Worm (Caenorhabditis elegans): ENCODE measurements around the gene aex-3.

Gene aex-3

DNA sequence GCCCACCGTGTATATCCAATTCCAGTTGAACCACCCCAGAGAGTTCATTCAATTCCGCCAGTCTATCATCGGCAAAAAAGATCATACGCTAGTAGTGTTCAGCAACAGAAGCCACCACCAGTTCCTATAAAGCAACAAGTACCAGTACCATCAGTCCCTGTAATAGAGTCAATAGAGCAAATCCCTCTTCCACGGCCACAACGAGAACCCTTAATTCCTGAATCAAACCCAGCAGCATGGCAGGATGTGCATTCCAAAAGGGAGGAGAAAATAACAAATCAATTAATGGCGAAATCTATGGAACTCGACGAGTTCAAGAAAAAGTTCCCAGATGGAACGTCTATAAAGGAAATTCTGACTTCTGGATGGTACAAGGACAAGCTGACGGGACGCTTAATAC is 30.3 kb upstream of the aex-3 start:
- TF ChIP-seq pha-4 (tag; optimal IDR thresholded peaks at IDR 0.05) (no peak), nhr-28 (tag; optimal IDR thresholded peaks at IDR 0.05) (no peak), ceh-39 (tag; optimal IDR thresholded peaks at IDR 0.05) (no peak)

DNA sequence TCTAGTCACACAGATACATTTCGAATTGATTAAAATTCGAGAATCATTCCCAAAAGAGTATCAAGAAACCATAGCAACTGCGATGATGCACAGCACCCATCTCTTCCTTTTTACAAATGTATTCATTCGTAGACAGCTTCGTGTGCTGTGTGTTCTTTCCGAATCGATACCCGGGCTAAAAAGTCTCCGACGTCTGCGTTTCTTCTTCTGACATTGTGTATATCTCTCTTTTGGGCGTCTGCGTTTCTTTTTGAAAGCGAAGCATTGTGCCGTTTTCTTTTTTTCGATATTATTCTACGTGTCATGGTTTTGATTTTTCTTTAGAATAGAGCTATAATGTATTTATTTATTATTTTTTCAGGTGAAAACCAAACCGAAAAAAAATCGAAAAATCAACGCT is 28.5 kb upstream of the aex-3 start, which contains the start of gene attf-5:
attf-5 (plus strand) TSS at position 362 of the 400 bp plus-strand sequence.
- TF ChIP-seq ham-2 (GFP tag; optimal IDR thresholded peaks at IDR 0.05) (peak; percentile 43), hlh-1 (tag; optimal IDR thresholded peaks at IDR 0.05) (no peak), drap-1 (GFP tag; optimal IDR thresholded peaks at IDR 0.05) (no peak), ceh-39 (tag; optimal IDR thresholded peaks at IDR 0.05) (peak; percentile 91), nhr-2 (tag; optimal IDR thresholded peaks at IDR 0.05) (no peak), lsy-2 (tag; optimal IDR thresholded peaks at IDR 0.05) (no peak), pha-4 (tag; optimal IDR thresholded peaks at IDR 0.05) (no peak), mab-5 (tag; optimal IDR thresholded peaks at IDR 0.05) (no peak), ztf-11 (tag; optimal IDR thresholded peaks at IDR 0.05) (no peak), mls-2 (tag; optimal IDR thresholded peaks at IDR 0.05) (no peak), unc-120 (tag; optimal IDR thresholded peaks at IDR 0.05; ENCODE audit: poor library complexity, severe bottlenecking) (no peak), unc-39 (tag; optimal IDR thresholded peaks at IDR 0.05) (no peak), M03D4.4 (tag; optimal IDR thresholded peaks at IDR 0.05) (no peak), sptf-1 (tag; optimal IDR thresholded peaks at IDR 0.05) (no peak), elt-3 (tag; optimal IDR thresholded peaks at IDR 0.05) (no peak), elt-1 (tag; optimal IDR thresholded peaks at IDR 0.05; ENCODE audit: borderline replicate concordance, insufficient read depth) (no peak), blmp-1 (tag; optimal IDR thresholded peaks at IDR 0.05) (no peak), ceh-43 (GFP tag; optimal IDR thresholded peaks at IDR 0.05) (no peak), nhr-12 (tag; optimal IDR thresholded peaks at IDR 0.05) (no peak), zip-8 (tag; optimal IDR thresholded peaks at IDR 0.05) (no peak), nhr-76 (tag; optimal IDR thresholded peaks at IDR 0.05) (no peak), lin-32 (GFP tag; optimal IDR thresholded peaks at IDR 0.05) (no peak), sem-2 (GFP tag; optimal IDR thresholded peaks at IDR 0.05) (no peak), flh-1 (GFP tag; optimal IDR thresholded peaks at IDR 0.05) (no peak), unc-62 (GFP tag; optimal IDR thresholded peaks at IDR 0.05) (no peak), snpc-4 (tag; optimal IDR thresholded peaks at IDR 0.05) (no peak), ces-1 (GFP tag; optimal IDR thresholded peaks at IDR 0.05) (peak; percentile 57), lin-13 (tag; optimal IDR thresholded peaks at IDR 0.05) (no peak), mep-1 (tag; optimal IDR thresholded peaks at IDR 0.05) (peak; percentile 55), nhr-237 (tag; optimal IDR thresholded peaks at IDR 0.05) (no peak), tbx-8 (GFP tag; optimal IDR thresholded peaks at IDR 0.05) (no peak)

DNA sequence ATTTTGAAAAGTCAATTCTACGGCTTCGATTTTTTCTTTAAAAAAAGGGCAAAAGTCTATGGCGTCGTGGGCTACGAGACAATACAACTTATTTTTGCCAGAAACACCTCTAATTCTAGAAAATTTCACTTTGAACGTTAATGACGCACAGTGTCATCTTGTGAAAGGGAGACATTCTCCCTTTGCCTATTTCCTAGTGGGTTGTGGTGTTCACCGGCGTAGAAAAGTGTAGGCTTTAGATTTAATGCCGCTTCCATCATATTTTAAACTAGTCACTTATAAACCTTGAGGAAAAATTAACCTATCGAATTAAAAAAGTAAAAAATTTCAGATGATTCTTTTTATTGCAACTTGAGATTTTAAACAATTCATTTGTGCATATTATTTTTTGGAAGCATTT is 25.8 kb upstream of the aex-3 start:
- no peak for TF ChIP-seq tbx-8 (GFP tag; optimal IDR thresholded peaks at IDR 0.05)
- no peak for TF ChIP-seq hlh-1 (tag; optimal IDR thresholded peaks at IDR 0.05)
- no peak for TF ChIP-seq unc-62 (GFP tag; optimal IDR thresholded peaks at IDR 0.05)
- no peak for TF ChIP-seq mep-1 (tag; optimal IDR thresholded peaks at IDR 0.05)
- TF ChIP-seq mab-5 (tag; optimal IDR thresholded peaks at IDR 0.05), result no peak
- no peak for TF ChIP-seq ceh-83 (GFP tag; optimal IDR thresholded peaks at IDR 0.05)
- no peak for TF ChIP-seq lin-13 (tag; optimal IDR thresholded peaks at IDR 0.05)
- no peak for TF ChIP-seq elt-3 (tag; optimal IDR thresholded peaks at IDR 0.05)
- no peak for TF ChIP-seq lin-32 (GFP tag; optimal IDR thresholded peaks at IDR 0.05)
- TF ChIP-seq ham-2 (GFP tag; optimal IDR thresholded peaks at IDR 0.05), result no peak
- TF ChIP-seq pha-4 (tag; optimal IDR thresholded peaks at IDR 0.05), result no peak
- no peak for TF ChIP-seq nhr-28 (tag; optimal IDR thresholded peaks at IDR 0.05)
- TF ChIP-seq ceh-39 (tag; optimal IDR thresholded peaks at IDR 0.05), result no peak

DNA sequence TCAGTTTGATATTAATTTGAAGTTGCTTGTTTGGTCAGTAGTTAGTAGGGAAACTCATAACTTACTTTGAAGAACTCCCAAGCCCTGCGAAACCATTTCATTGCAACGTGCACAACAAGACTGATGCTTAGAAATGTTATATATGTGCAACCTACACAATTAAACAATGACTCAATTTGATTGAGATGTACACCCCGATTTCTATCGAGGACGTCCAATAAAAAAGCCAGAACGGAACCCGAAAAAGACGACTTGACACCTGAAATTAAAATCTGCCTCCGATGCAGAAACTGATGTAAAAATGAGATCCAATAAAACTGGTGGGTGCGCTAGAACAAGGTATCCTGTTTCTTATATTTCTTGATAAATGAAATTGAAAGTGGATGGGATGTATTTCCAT is 25.3 kb upstream of the aex-3 start, which contains the start of gene T04G9.6:
T04G9.6 (minus strand) TSS at position 101 of the 400 bp plus-strand sequence.
- no peak for TF ChIP-seq nhr-12 (tag; optimal IDR thresholded peaks at IDR 0.05)
- no peak for TF ChIP-seq lin-13 (tag; optimal IDR thresholded peaks at IDR 0.05)
- no peak for TF ChIP-seq ham-2 (GFP tag; optimal IDR thresholded peaks at IDR 0.05)

DNA sequence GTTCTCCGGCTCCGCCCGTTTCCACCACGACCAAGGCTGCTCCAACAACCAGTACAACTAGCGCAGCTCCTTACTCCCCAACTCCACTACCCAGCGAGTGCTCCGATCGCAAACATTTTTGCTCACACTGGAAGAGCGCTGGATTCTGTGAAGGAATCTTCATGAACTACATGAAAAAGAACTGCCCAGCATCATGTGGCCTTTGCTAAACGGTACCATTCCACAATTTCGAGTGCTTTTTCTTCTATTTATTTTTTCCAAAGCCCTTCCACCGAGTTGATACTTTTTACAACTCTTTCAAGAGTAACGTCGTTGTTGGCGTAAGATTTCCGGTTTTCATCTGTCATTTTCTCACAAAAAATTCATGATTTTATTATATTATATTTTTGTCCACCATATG is 20.5 kb upstream of the aex-3 start:
- TF ChIP-seq elt-3 (tag; optimal IDR thresholded peaks at IDR 0.05), result no peak
- TF ChIP-seq nhr-12 (tag; optimal IDR thresholded peaks at IDR 0.05), result no peak
- no peak for TF ChIP-seq nhr-237 (tag; optimal IDR thresholded peaks at IDR 0.05)
- TF ChIP-seq ceh-39 (tag; optimal IDR thresholded peaks at IDR 0.05), result no peak
- no peak for TF ChIP-seq lin-32 (GFP tag; optimal IDR thresholded peaks at IDR 0.05)
- no peak for TF ChIP-seq snpc-4 (tag; optimal IDR thresholded peaks at IDR 0.05)
- TF ChIP-seq sptf-1 (tag; optimal IDR thresholded peaks at IDR 0.05), result no peak
